Worm (Caenorhabditis elegans) whole organism, late embryonic: ENCODE data around the gene T12E12.6.

ENCODE experiments used
- C08G9.2 ChIP-seq: sonication (generic microtip); optimal IDR thresholded peaks from 2 replicates; lab custom pipeline; 2016; ENCODE audit warnings: mild to moderate bottlenecking, missing genetic modification characterization, moderate library complexity, missing compliant biosample characterization
- F13H6.1 ChIP-seq: sonication (generic microtip); optimal IDR thresholded peaks from 2 replicates; lab custom pipeline; 2016; ENCODE audit warnings: missing genetic modification characterization, missing compliant biosample characterization
- K09A11.1 ChIP-seq: sonication (generic microtip); optimal IDR thresholded peaks from 2 replicates; lab custom pipeline; 2017; ENCODE audit warnings: antibody characterized with exemption, mild to moderate bottlenecking, missing genetic modification characterization, missing compliant biosample characterization; ENCODE audit not compliant: insufficient read depth
- T23F11.4 ChIP-seq: fragments of 200-800 bp; sonication (Bioruptor generic); optimal IDR thresholded peaks from 2 replicates; lab custom pipeline; 2018; ENCODE audit warnings: mild to moderate bottlenecking, missing genetic modification characterization, missing compliant biosample characterization
- ahr-1 ChIP-seq: sonication (generic microtip); optimal IDR thresholded peaks from 2 replicates; lab custom pipeline; 2016; ENCODE audit warnings: missing genetic modification characterization, missing compliant biosample characterization
- ceh-14 ChIP-seq: sonication (generic microtip); optimal IDR thresholded peaks from 2 replicates; lab custom pipeline; 2016; ENCODE audit warnings: missing genotype, missing genetic modification characterization, missing compliant biosample characterization
- ceh-18 ChIP-seq: sonication (generic microtip); optimal IDR thresholded peaks from 2 replicates; lab custom pipeline; 2016; ENCODE audit warnings: missing genetic modification characterization, missing compliant biosample characterization
- ceh-24 ChIP-seq: sonication (generic microtip); optimal IDR thresholded peaks from 2 replicates; lab custom pipeline; 2016; ENCODE audit warnings: mild to moderate bottlenecking, missing genetic modification characterization, missing compliant biosample characterization
- ceh-30 ChIP-seq: fragments of 150-350 bp; optimal IDR thresholded peaks from 2 replicates; lab custom pipeline; 2014; ENCODE audit warnings: missing biosample characterization, missing genetic modification characterization
- ceh-31 ChIP-seq: sonication (generic microtip); optimal IDR thresholded peaks from 2 replicates; lab custom pipeline; 2016; ENCODE audit warnings: missing genetic modification characterization, missing compliant biosample characterization
- ceh-34 ChIP-seq: sonication (generic microtip); optimal IDR thresholded peaks from 2 replicates; lab custom pipeline; 2016; ENCODE audit warnings: mild to moderate bottlenecking, missing genetic modification characterization, missing compliant biosample characterization
- ceh-48 ChIP-seq: sonication (generic microtip); optimal IDR thresholded peaks from 2 replicates; lab custom pipeline; 2016; ENCODE audit warnings: missing genetic modification characterization, inconsistent platforms, missing compliant biosample characterization
- che-1 ChIP-seq: sonication (generic microtip); optimal IDR thresholded peaks from 2 replicates; lab custom pipeline; 2016; ENCODE audit warnings: mild to moderate bottlenecking, missing genetic modification characterization, missing compliant biosample characterization
- dve-1 ChIP-seq: sonication (generic microtip); optimal IDR thresholded peaks from 2 replicates; lab custom pipeline; 2017; ENCODE audit warnings: antibody characterized with exemption, mild to moderate bottlenecking, missing genetic modification characterization, missing compliant biosample characterization
- elt-4 ChIP-seq: sonication (generic microtip); optimal IDR thresholded peaks from 2 replicates; lab custom pipeline; 2016; ENCODE audit warnings: missing genetic modification characterization, missing compliant biosample characterization
- ets-4 ChIP-seq: sonication (generic microtip); optimal IDR thresholded peaks from 2 replicates; lab custom pipeline; 2016; ENCODE audit warnings: missing genetic modification characterization, missing compliant biosample characterization
- eyg-1 ChIP-seq: sonication (generic microtip); optimal IDR thresholded peaks from 2 replicates; lab custom pipeline; 2016; ENCODE audit warnings: missing genotype, missing genetic modification characterization, missing compliant biosample characterization
- fax-1 ChIP-seq: sonication (generic microtip); optimal IDR thresholded peaks from 2 replicates; lab custom pipeline; 2016; ENCODE audit warnings: missing genotype, missing genetic modification characterization, missing compliant biosample characterization
- fkh-10 ChIP-seq: fragments of 150-350 bp; optimal IDR thresholded peaks from 2 replicates; lab custom pipeline; 2014; ENCODE audit warnings: missing biosample characterization, missing genetic modification reagents, missing genetic modification characterization
- hlh-15 ChIP-seq: sonication (generic microtip); optimal IDR thresholded peaks from 2 replicates; lab custom pipeline; 2016; ENCODE audit warnings: missing genetic modification characterization, missing compliant biosample characterization
- hlh-30 ChIP-seq: sonication (generic microtip); optimal IDR thresholded peaks from 2 replicates; lab custom pipeline; 2017; ENCODE audit warnings: antibody characterized with exemption, missing genetic modification characterization, missing compliant biosample characterization; ENCODE audit not compliant: insufficient read depth
- hlh-6 ChIP-seq: sonication (generic microtip); optimal IDR thresholded peaks from 2 replicates; lab custom pipeline; 2016; ENCODE audit warnings: missing genotype, missing genetic modification characterization, missing compliant biosample characterization
- hlh-8 ChIP-seq: sonication (generic microtip); optimal IDR thresholded peaks from 2 replicates; lab custom pipeline; 2016; ENCODE audit warnings: missing genotype, missing genetic modification characterization, missing compliant biosample characterization
- lim-6 ChIP-seq: sonication (generic microtip); optimal IDR thresholded peaks from 2 replicates; lab custom pipeline; 2016; ENCODE audit warnings: missing genetic modification characterization, missing compliant biosample characterization
- madf-2 ChIP-seq: sonication (generic microtip); optimal IDR thresholded peaks from 2 replicates; lab custom pipeline; 2017; ENCODE audit warnings: missing genetic modification characterization, missing compliant biosample characterization
- mec-3 ChIP-seq: sonication (generic microtip); optimal IDR thresholded peaks from 2 replicates; lab custom pipeline; 2016; ENCODE audit warnings: borderline replicate concordance, missing genetic modification characterization, missing compliant biosample characterization
- nfya-1 ChIP-seq: sonication (generic microtip); optimal IDR thresholded peaks from 2 replicates; lab custom pipeline; 2017; ENCODE audit warnings: missing genetic modification characterization, mild to moderate bottlenecking, missing compliant biosample characterization, antibody characterized with exemption, moderate library complexity
- pax-1 ChIP-seq: fragments of 150-350 bp; optimal IDR thresholded peaks from 2 replicates; lab custom pipeline; 2014; ENCODE audit warnings: missing biosample characterization, missing genetic modification characterization
- pha-2 ChIP-seq: sonication (generic microtip); optimal IDR thresholded peaks from 2 replicates; lab custom pipeline; 2017; ENCODE audit warnings: mild to moderate bottlenecking, missing genetic modification characterization, missing compliant biosample characterization
- pha-4 ChIP-seq: fragments of 150-350 bp; optimal IDR thresholded peaks from 2 replicates; lab custom pipeline; 2018; ENCODE audit warnings: missing biosample characterization, missing genetic modification reagents, missing genetic modification characterization
- ref-2 ChIP-seq: sonication (generic microtip); optimal IDR thresholded peaks from 2 replicates; lab custom pipeline; 2016; ENCODE audit warnings: missing genetic modification characterization, missing compliant biosample characterization
- rnt-1 ChIP-seq: sonication (generic microtip); optimal IDR thresholded peaks from 2 replicates; lab custom pipeline; 2016; ENCODE audit warnings: missing genetic modification characterization, missing compliant biosample characterization
- sox-2 ChIP-seq: fragments of 200-800 bp; sonication (Bioruptor generic); IDR thresholded peaks from 2 replicates; pipeline ENCODE4 v1.3.6; 2022; ENCODE audit warnings: missing genetic modification reagents, missing genetic modification characterization, missing compliant biosample characterization
- sox-4 ChIP-seq: sonication (generic microtip); optimal IDR thresholded peaks from 2 replicates; lab custom pipeline; 2017; ENCODE audit warnings: mild to moderate bottlenecking, missing genetic modification characterization, inconsistent platforms, missing compliant biosample characterization
- syd-9 ChIP-seq: sonication (generic microtip); optimal IDR thresholded peaks from 2 replicates; lab custom pipeline; 2016; ENCODE audit warnings: mild to moderate bottlenecking, missing genetic modification characterization, moderate library complexity, missing compliant biosample characterization
- unc-3 ChIP-seq, 2 experiments: fragments of 200-800 bp in 1 of 2; sonication (Bioruptor generic) in 1 of 2; sonication (generic microtip) in 1 of 2; conservative IDR thresholded peaks in 1 of 2; optimal IDR thresholded peaks in 1 of 2; 2 replicates each; pipeline versions ENCODE4 v1.3.6 to Lab custom; 2016 to 2022; ENCODE audit warnings: missing compliant biosample characterization in 2 of 2, missing genetic modification characterization in 2 of 2, missing genetic modification reagents in 1 of 2
- unc-42 ChIP-seq: sonication (generic microtip); optimal IDR thresholded peaks from 2 replicates; lab custom pipeline; 2016; ENCODE audit warnings: missing genotype, missing genetic modification characterization, missing compliant biosample characterization
- unc-55 ChIP-seq: sonication (generic microtip); optimal IDR thresholded peaks from 2 replicates; lab custom pipeline; 2017; ENCODE audit warnings: missing biosample characterization, missing genetic modification reagents, missing genetic modification characterization
- zip-5 ChIP-seq: sonication (generic microtip); optimal IDR thresholded peaks from 2 replicates; lab custom pipeline; 2016; ENCODE audit warnings: missing genetic modification characterization, missing compliant biosample characterization
- ztf-16 ChIP-seq: sonication (generic microtip); optimal IDR thresholded peaks from 2 replicates; lab custom pipeline; 2017; ENCODE audit warnings: missing genetic modification characterization, missing compliant biosample characterization

Gene T12E12.6

ce11 chrIV:5598515-5599132 is 24.7 kb upstream of the T12E12.6 start:
- TF ChIP-seq sox-4 (tag; lab: Kevin White, UChicago), result no peak
- no peak for TF ChIP-seq eyg-1 (tag; lab: Kevin White, UChicago)
- no peak for TF ChIP-seq hlh-6 (tag; lab: Kevin White, UChicago)
- no peak for TF ChIP-seq hlh-8 (tag; lab: Kevin White, UChicago)
- no peak for TF ChIP-seq K09A11.1
- TF ChIP-seq ref-2 (tag; lab: Kevin White, UChicago), result no peak
- TF ChIP-seq ceh-31, result no peak
- TF ChIP-seq fkh-10 (GFP tag; lab: Kevin White, UChicago), result no peak
- TF ChIP-seq C08G9.2 (tag; lab: Kevin White, UChicago), result no peak
- TF ChIP-seq hlh-15 (tag; lab: Kevin White, UChicago), result no peak
- no peak for TF ChIP-seq mec-3 (tag; lab: Kevin White, UChicago)
- no peak for TF ChIP-seq F13H6.1 (tag; lab: Kevin White, UChicago)
- no peak for TF ChIP-seq elt-4 (tag; lab: Kevin White, UChicago)
- TF ChIP-seq zip-5 (tag; lab: Kevin White, UChicago), result no peak
- no peak for TF ChIP-seq ceh-48 (tag; lab: Kevin White, UChicago)
- no peak for TF ChIP-seq rnt-1 (tag; lab: Kevin White, UChicago)
- no peak for TF ChIP-seq dve-1

- no peak for TF ChIP-seq C08G9.2 (tag; lab: Kevin White, UChicago)
- TF ChIP-seq sox-2 (GFP tag; lab: Robert Waterston, UW), result no peak
- TF ChIP-seq ceh-34 (tag; lab: Kevin White, UChicago), result no peak
- TF ChIP-seq ceh-14 (tag; lab: Kevin White, UChicago), result no peak
- TF ChIP-seq unc-3 (GFP tag; conservative IDR thresholded peaks at IDR 0.05; lab: Robert Waterston, UW), result no peak
- TF ChIP-seq unc-3 (tag; optimal IDR thresholded peaks at IDR 0.05; lab: Kevin White, UChicago), result no peak
- no peak for TF ChIP-seq unc-42
- TF ChIP-seq madf-2 (tag; lab: Kevin White, UChicago), result no peak
- TF ChIP-seq ceh-24 (tag; lab: Kevin White, UChicago), result no peak
- TF ChIP-seq ztf-16 (tag; lab: Kevin White, UChicago), result no peak
- TF ChIP-seq zip-5 (tag; lab: Kevin White, UChicago), result no peak
- TF ChIP-seq fax-1 (tag; lab: Kevin White, UChicago), result no peak
- no peak for TF ChIP-seq syd-9 (tag; lab: Kevin White, UChicago)
- no peak for TF ChIP-seq T23F11.4
- no peak for TF ChIP-seq eyg-1 (tag; lab: Kevin White, UChicago)
- no peak for TF ChIP-seq lim-6
Observed at ce11 chrIV:5595567-5595966, 21.6 kb upstream of the T12E12.6 start.

DNA sequence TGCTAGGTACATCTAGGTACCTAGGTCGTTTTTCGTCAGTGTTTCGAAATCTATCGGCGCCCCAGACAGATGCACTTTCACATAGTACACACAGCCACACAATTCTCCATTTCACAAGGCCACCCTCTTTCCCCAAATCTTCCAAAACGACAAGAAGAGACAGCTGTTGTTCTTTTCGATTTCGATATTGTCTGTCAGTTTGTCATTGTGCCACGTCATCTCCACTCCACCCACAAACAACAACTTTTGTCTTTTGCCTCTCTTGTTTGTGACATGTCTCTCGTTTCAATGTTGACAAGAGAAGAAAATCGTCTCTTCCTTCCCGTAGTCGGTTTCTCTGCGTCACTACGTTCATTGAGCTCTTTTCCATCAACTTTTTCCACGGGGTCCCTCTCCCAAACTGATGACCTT is 19.9 kb upstream of the T12E12.6 start:
- TF ChIP-seq ceh-34 (tag; lab: Kevin White, UChicago), result peak; percentile 15
- TF ChIP-seq ahr-1, result no peak
- TF ChIP-seq ref-2 (tag; lab: Kevin White, UChicago), result no peak
- no peak for TF ChIP-seq ceh-24 (tag; lab: Kevin White, UChicago)
- TF ChIP-seq ets-4, result no peak
- TF ChIP-seq rnt-1 (tag; lab: Kevin White, UChicago), result peak; percentile 73
- no peak for TF ChIP-seq nfya-1 (tag; lab: Kevin White, UChicago)
- TF ChIP-seq fax-1 (tag; lab: Kevin White, UChicago), result no peak
- no peak for TF ChIP-seq ceh-30 (tag; lab: Kevin White, UChicago)
- TF ChIP-seq che-1 (tag; lab: Kevin White, UChicago), result no peak
- no peak for TF ChIP-seq pha-2 (tag; lab: Kevin White, UChicago)
- TF ChIP-seq pax-1 (tag; lab: Kevin White, UChicago), result no peak
- TF ChIP-seq hlh-30, result no peak
- peak; percentile 97 for TF ChIP-seq unc-55
- TF ChIP-seq zip-5 (tag; lab: Kevin White, UChicago), result no peak
- no peak for TF ChIP-seq dve-1
- no peak for TF ChIP-seq hlh-8 (tag; lab: Kevin White, UChicago)
- TF ChIP-seq pha-4 (tag; lab: Kevin White, UChicago), result no peak
- TF ChIP-seq eyg-1 (tag; lab: Kevin White, UChicago), result no peak
- TF ChIP-seq ceh-48 (tag; lab: Kevin White, UChicago), result no peak
- peak; percentile 89 for TF ChIP-seq ceh-18
